Worm (Caenorhabditis elegans) whole organism, L4 larva: ENCODE results near the gene C05G5.7.

Source experiments
- Y48G9A.11 ChIP-seq: fragments of 200-800 bp; sonication (Bioruptor generic); IDR thresholded peaks from 2 replicates; pipeline ENCODE4 v1.3.6; 2022; ENCODE audit warnings: missing genetic modification reagents, missing genetic modification characterization, missing compliant biosample characterization
- ces-1 ChIP-seq: fragments of 150-350 bp; sonication (generic microtip); optimal IDR thresholded peaks from 4 replicates; lab custom pipeline; 2014; ENCODE audit warnings: missing biosample characterization, missing genetic modification reagents, missing genetic modification characterization
- daf-16 ChIP-seq, 3 experiments: sonication (generic microtip); optimal IDR thresholded peaks; 2 replicates each; lab custom pipeline; 2016 to 2017; ENCODE audit warnings: missing genetic modification characterization in 3 of 3, missing genetic modification reagents in 3 of 3, mild to moderate bottlenecking in 2 of 3, missing compliant biosample characterization in 2 of 3, missing biosample characterization in 1 of 3, moderate library complexity in 1 of 3
- dmd-9 ChIP-seq: fragments of 200-800 bp; sonication (Bioruptor generic); IDR thresholded peaks from 2 replicates; pipeline ENCODE4 v1.3.6; 2022; ENCODE audit warnings: missing genetic modification reagents, missing genetic modification characterization, missing compliant biosample characterization
- egl-27 ChIP-seq: sonication (generic microtip); optimal IDR thresholded peaks from 3 replicates; lab custom pipeline; 2017; ENCODE audit warnings: missing biosample characterization, missing genetic modification reagents, missing genetic modification characterization
- fkh-10 ChIP-seq: fragments of 150-350 bp; optimal IDR thresholded peaks from 2 replicates; lab custom pipeline; 2014; ENCODE audit warnings: missing biosample characterization, missing genetic modification reagents, missing genetic modification characterization
- lir-3 ChIP-seq: sonication (generic microtip); optimal IDR thresholded peaks from 2 replicates; lab custom pipeline; 2016; ENCODE audit warnings: mild to moderate bottlenecking, missing genetic modification characterization, missing compliant biosample characterization

- no peak for TF ChIP-seq fkh-10
- TF ChIP-seq dmd-9, result no peak
- no peak for TF ChIP-seq egl-27 (tag; lab: Kevin White, UChicago)
- TF ChIP-seq Y48G9A.11 (GFP tag; lab: Robert Waterston, UW), result no peak
- no peak for TF ChIP-seq ces-1
- TF ChIP-seq daf-16 (GFP tag; optimal IDR thresholded peaks at IDR 0.05; lab: Kevin White, UChicago), result no peak
- no peak for TF ChIP-seq daf-16 (tag; optimal IDR thresholded peaks at IDR 0.05; lab: Kevin White, UChicago)
- no peak for TF ChIP-seq lir-3 (tag; lab: Kevin White, UChicago)
Measured at ce11 chrX:14699866-14700265, 43.7 kb downstream of the C05G5.7 start, which contains the start of gene hch-1.
